Fruit fly (Drosophila melanogaster) whole organism: Measurements from ENCODE around the gene CG33764.

Experiments
- Dll ChIP-seq: fragments of >200 bp; optimal IDR thresholded peaks from 2 replicates; lab custom pipeline; 2017
- psq ChIP-seq: fragments of >200 bp; optimal IDR thresholded peaks from 2 replicates; lab custom pipeline; 2017
- usp ChIP-seq: fragments of >200 bp; optimal IDR thresholded peaks from 2 replicates; lab custom pipeline; 2017; ENCODE audit warnings: missing biosample characterization, missing genetic modification characterization, mixed read lengths

dm6 chr3L:4269208-4269607, 1.9 kb upstream of the CG33764 start:
- TF ChIP-seq Dll (lab: Kevin White, UChicago) (no peak), psq (lab: Kevin White, UChicago) (no peak), usp (GFP tag; lab: Kevin White, UChicago) (no peak)
